Worm (Caenorhabditis elegans) whole organism, L4 larva: ENCODE results near the gene atrn-1.

Experiments used
- lin-39 ChIP-seq: fragments of 150-350 bp; optimal IDR thresholded peaks from 2 replicates; lab custom pipeline; 2014; ENCODE audit warnings: missing biosample characterization, missing genetic modification reagents, missing genetic modification characterization
- snpc-4 ChIP-seq: fragments of 150-350 bp; optimal IDR thresholded peaks from 2 replicates; lab custom pipeline; 2014; ENCODE audit warnings: missing biosample characterization, missing genetic modification characterization

- TF ChIP-seq lin-39 (tag; lab: Kevin White, UChicago) = no peak
- no peak for TF ChIP-seq snpc-4 (tag; lab: Kevin White, UChicago)
These were observed 48.8 kb downstream of the atrn-1 start for ce11 chrX:14760166-14760565.
